Fruit fly (Drosophila melanogaster): ENCODE data around the gene pps.

Gene pps

DNA sequence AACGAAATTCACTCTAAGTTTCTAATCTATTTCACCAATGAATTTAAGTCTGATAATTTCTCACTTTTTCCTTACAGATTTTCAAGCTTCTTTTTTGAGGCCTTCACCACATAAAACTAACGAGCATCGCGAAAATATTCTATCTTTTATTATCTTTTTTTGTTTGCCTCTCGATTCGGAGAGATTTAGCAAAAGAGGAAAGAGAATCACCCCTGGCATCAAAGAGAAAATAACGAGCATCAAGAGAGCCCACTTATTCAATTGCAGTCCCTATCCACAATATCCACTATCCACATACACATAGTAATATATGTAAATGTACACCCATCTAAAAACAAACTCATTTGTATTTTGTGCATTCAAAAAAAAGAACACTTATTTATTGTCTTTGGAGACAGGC, 46.2 kb upstream of the pps start, which contains the start of gene GstD9:
Gene GstD9, minus strand, starts transcription at position 101 of the 400 bp plus-strand sequence.
- TF ChIP-seq foxo (GFP tag; optimal IDR thresholded peaks at IDR 0.05) (no peak), CG32264 (GFP tag; optimal IDR thresholded peaks at IDR 0.05) (no peak), dmrt93B (GFP tag; optimal IDR thresholded peaks at IDR 0.05) (no peak), N (GFP tag; optimal IDR thresholded peaks at IDR 0.05) (no peak), Hr78 (GFP tag; optimal IDR thresholded peaks at IDR 0.05) (no peak), Sp1 (GFP tag; optimal IDR thresholded peaks at IDR 0.05) (no peak), fru (GFP tag; optimal IDR thresholded peaks at IDR 0.05) (no peak), sv (GFP tag; optimal IDR thresholded peaks at IDR 0.05) (no peak), Vsx2 (GFP tag; optimal IDR thresholded peaks at IDR 0.05; ENCODE audit: partially characterized antibody) (no peak), Dfd (GFP tag; optimal IDR thresholded peaks at IDR 0.05) (no peak), CrebA (GFP tag; optimal IDR thresholded peaks at IDR 0.05; ENCODE audit: borderline replicate concordance) (no peak), rgr (GFP tag; optimal IDR thresholded peaks at IDR 0.05) (no peak), h (GFP tag; optimal IDR thresholded peaks at IDR 0.05) (no peak), dl (GFP tag; optimal IDR thresholded peaks at IDR 0.05; ENCODE audit: insufficient read depth in 1 of 2, partially characterized antibody in 2 of 2) (no peak), Hr83 (GFP tag; optimal IDR thresholded peaks at IDR 0.05; ENCODE audit: poor library complexity, severe bottlenecking) (no peak)

DNA sequence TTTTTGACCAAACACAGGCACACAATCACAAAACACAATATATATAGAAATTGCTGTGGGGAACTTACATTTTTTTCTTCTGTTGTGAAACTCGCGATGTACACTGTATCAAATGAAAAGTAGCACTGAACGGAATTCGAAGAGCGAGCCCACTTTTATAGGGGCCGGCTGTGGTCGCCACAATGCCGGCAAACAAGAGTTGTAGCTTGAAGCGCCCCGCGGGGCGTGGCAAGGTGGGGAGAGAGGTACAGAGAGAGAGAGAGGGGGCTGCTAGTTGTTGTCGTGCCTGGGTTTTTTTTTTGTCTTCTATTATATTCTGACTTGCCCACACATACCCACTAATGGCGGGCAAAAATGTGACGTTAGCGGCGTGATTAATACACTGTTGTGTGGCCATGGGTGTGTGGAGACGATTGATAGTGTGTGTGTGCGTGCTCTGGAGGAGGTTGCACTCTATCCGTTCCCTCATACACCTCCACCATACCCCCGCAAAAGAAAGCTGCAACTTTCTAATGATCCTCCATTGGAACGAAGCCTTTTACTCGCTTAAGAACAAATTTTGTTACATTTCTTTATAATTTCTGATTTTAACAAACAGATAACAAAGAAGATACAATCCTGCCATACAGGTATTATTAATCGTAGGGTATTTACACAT, 44.4 kb upstream of the pps start, which contains the start of gene GstD1:
Gene GstD1, minus strand, starts transcription at position 134 of the 658 bp plus-strand sequence.
- TF ChIP-seq jim (GFP tag; optimal IDR thresholded peaks at IDR 0.05): peak; percentile 83
- TF ChIP-seq Hr78 (GFP tag; optimal IDR thresholded peaks at IDR 0.05): no peak
- no peak for TF ChIP-seq tai (GFP tag; optimal IDR thresholded peaks at IDR 0.05)
- TF ChIP-seq foxo (GFP tag; optimal IDR thresholded peaks at IDR 0.05): peak in 1 of 2 experiments; percentile 71
- TF ChIP-seq Vsx2 (GFP tag; optimal IDR thresholded peaks at IDR 0.05; ENCODE audit: partially characterized antibody): peak; percentile 47
- TF ChIP-seq CrebA (GFP tag; optimal IDR thresholded peaks at IDR 0.05; ENCODE audit: borderline replicate concordance): no peak
- peak; percentile 3 to 20 for TF ChIP-seq dl (GFP tag; optimal IDR thresholded peaks at IDR 0.05; ENCODE audit: insufficient read depth in 1 of 2, partially characterized antibody in 2 of 2)
- TF ChIP-seq ey (GFP tag; optimal IDR thresholded peaks at IDR 0.05): peak; percentile 77
- peak; percentile 61 for TF ChIP-seq Jra (GFP tag; optimal IDR thresholded peaks at IDR 0.05)
- TF ChIP-seq rgr (GFP tag; optimal IDR thresholded peaks at IDR 0.05): peak; percentile 33
- no peak for TF ChIP-seq CG32264 (GFP tag; optimal IDR thresholded peaks at IDR 0.05)
- no peak for TF ChIP-seq brk (GFP tag; optimal IDR thresholded peaks at IDR 0.05)
- TF ChIP-seq Hnf4 (GFP tag; optimal IDR thresholded peaks at IDR 0.05): peak; percentile 37
- peak; percentile 81 for TF ChIP-seq Dif (GFP tag; optimal IDR thresholded peaks at IDR 0.05; ENCODE audit: partially characterized antibody)
- TF ChIP-seq br (GFP tag; optimal IDR thresholded peaks at IDR 0.05): peak; percentile 66
- TF ChIP-seq Dfd (GFP tag; optimal IDR thresholded peaks at IDR 0.05): no peak
- TF ChIP-seq sv (GFP tag; optimal IDR thresholded peaks at IDR 0.05): peak; percentile 34
- peak; percentile 32 for TF ChIP-seq Sp1 (GFP tag; optimal IDR thresholded peaks at IDR 0.05)
- peak; percentile 51 for TF ChIP-seq psq (GFP tag; optimal IDR thresholded peaks at IDR 0.05)
- TF ChIP-seq Rel (GFP tag; optimal IDR thresholded peaks at IDR 0.05): no peak
- peak; percentile 85 for TF ChIP-seq Rel (tag; optimal IDR thresholded peaks at IDR 0.05)
- TF ChIP-seq OdsH (GFP tag; optimal IDR thresholded peaks at IDR 0.05): peak; percentile 65
- peak; percentile 81 for TF ChIP-seq fru (GFP tag; optimal IDR thresholded peaks at IDR 0.05)
- TF ChIP-seq HLH106 (tag; optimal IDR thresholded peaks at IDR 0.05): peak; percentile 65
- TF ChIP-seq h (GFP tag; optimal IDR thresholded peaks at IDR 0.05): peak; percentile 78
- peak; percentile 55 for TF ChIP-seq Hr83 (GFP tag; optimal IDR thresholded peaks at IDR 0.05; ENCODE audit: poor library complexity, severe bottlenecking)
- no peak for TF ChIP-seq lola (GFP tag; optimal IDR thresholded peaks at IDR 0.05)
- peak; percentile 82 for TF ChIP-seq woc (GFP tag; optimal IDR thresholded peaks at IDR 0.05)
- peak; percentile 68 for TF ChIP-seq dmrt93B (GFP tag; optimal IDR thresholded peaks at IDR 0.05)
- no peak for TF ChIP-seq GATAd (GFP tag; optimal IDR thresholded peaks at IDR 0.05)

dm6 chr3R:12369793-12370642, 43.6 kb upstream of the pps start:
- TF ChIP-seq woc (GFP tag; optimal IDR thresholded peaks at IDR 0.05) (peak; percentile 27), fru (GFP tag; optimal IDR thresholded peaks at IDR 0.05) (peak; percentile 6), Hr83 (GFP tag; optimal IDR thresholded peaks at IDR 0.05; ENCODE audit: poor library complexity, severe bottlenecking) (no peak), CG32264 (GFP tag; optimal IDR thresholded peaks at IDR 0.05) (peak; percentile 25), lola (GFP tag; optimal IDR thresholded peaks at IDR 0.05) (no peak), CrebA (GFP tag; optimal IDR thresholded peaks at IDR 0.05; ENCODE audit: borderline replicate concordance) (peak; percentile 1), CG9705 (GFP tag; optimal IDR thresholded peaks at IDR 0.05) (peak; percentile 39)

Measured in whole organism, wandering third instar larva.